Fruit fly (Drosophila melanogaster) whole organism, prepupa: ENCODE results near the gene CG17349.

ENCODE experiments used
- Blimp-1 ChIP-seq: fragments of 200-800 bp; sonication (Bioruptor generic); optimal IDR thresholded peaks from 3 replicates; lab custom pipeline; 2017; ENCODE audit warnings: missing biosample characterization, missing genetic modification characterization, mild to moderate bottlenecking, moderate library complexity, missing genetic modification reagents
- CG10631 ChIP-seq: fragments of 200-800 bp; sonication (Bioruptor generic); optimal IDR thresholded peaks from 2 replicates; lab custom pipeline; 2016; ENCODE audit warnings: missing biosample characterization, missing genetic modification characterization
- CG10669 ChIP-seq: fragments of 200-800 bp; sonication (Bioruptor generic); optimal IDR thresholded peaks from 3 replicates; lab custom pipeline; 2018; ENCODE audit warnings: missing biosample characterization, mild to moderate bottlenecking, missing genetic modification characterization, moderate library complexity
- CG15336 ChIP-seq: fragments of 200-800 bp; sonication (Bioruptor generic); IDR thresholded peaks from 2 replicates; pipeline ENCODE4 v1.3.6; 2022; ENCODE audit warnings: missing biosample characterization, missing genetic modification characterization
- CG1621 ChIP-seq: fragments of 200-800 bp; sonication (Bioruptor generic); optimal IDR thresholded peaks from 3 replicates; lab custom pipeline; 2018; ENCODE audit warnings: missing biosample characterization, mild to moderate bottlenecking, missing genetic modification characterization
- CG16779 ChIP-seq: fragments of 200-800 bp; sonication (Bioruptor generic); optimal IDR thresholded peaks from 3 replicates; lab custom pipeline; 2017; ENCODE audit warnings: missing biosample characterization, mild to moderate bottlenecking, missing genetic modification characterization
- CG3032 ChIP-seq: fragments of 200-800 bp; optimal IDR thresholded peaks from 2 replicates; lab custom pipeline; 2019; ENCODE audit warnings: missing biosample characterization, mild to moderate bottlenecking, missing genetic modification characterization, moderate library complexity
- CG34406 ChIP-seq: fragments of 200-800 bp; sonication (Bioruptor generic); optimal IDR thresholded peaks from 3 replicates; lab custom pipeline; 2016; ENCODE audit warnings: missing biosample characterization, missing genetic modification characterization
- CG6792 ChIP-seq: fragments of 200-800 bp; sonication (Bioruptor generic); optimal IDR thresholded peaks from 3 replicates; lab custom pipeline; 2016; ENCODE audit warnings: missing biosample characterization, missing genetic modification characterization
- CG6808 ChIP-seq: fragments of 200-800 bp; sonication (Bioruptor generic); optimal IDR thresholded peaks from 3 replicates; lab custom pipeline; 2017; ENCODE audit warnings: missing biosample characterization, missing genetic modification characterization, mild to moderate bottlenecking, moderate library complexity, missing genetic modification reagents
- CG6854 ChIP-seq: fragments of 200-800 bp; sonication (Bioruptor generic); optimal IDR thresholded peaks from 2 replicates; lab custom pipeline; 2017; ENCODE audit warnings: missing biosample characterization, mild to moderate bottlenecking, missing genetic modification characterization
- CG8119 ChIP-seq: fragments of 200-800 bp; sonication (Bioruptor generic); IDR thresholded peaks from 3 replicates; pipeline ENCODE4 v1.3.6; 2022; ENCODE audit warnings: missing biosample characterization, missing genetic modification characterization
- CG8319 ChIP-seq: fragments of 200-800 bp; sonication (Bioruptor generic); optimal IDR thresholded peaks from 3 replicates; lab custom pipeline; 2016; ENCODE audit warnings: missing biosample characterization, missing genetic modification characterization
- CG8632 ChIP-seq: fragments of 200-800 bp; sonication (Bioruptor generic); optimal IDR thresholded peaks from 3 replicates; lab custom pipeline; 2016; ENCODE audit warnings: missing biosample characterization, missing genetic modification characterization
- CG9139 ChIP-seq: fragments of 200-800 bp; sonication (Bioruptor generic); optimal IDR thresholded peaks from 3 replicates; lab custom pipeline; 2017; ENCODE audit warnings: missing biosample characterization, mild to moderate bottlenecking, missing genetic modification characterization
- Eip75B ChIP-seq: fragments of 200-800 bp; sonication (Bioruptor generic); optimal IDR thresholded peaks from 3 replicates; lab custom pipeline; 2016; ENCODE audit warnings: missing biosample characterization, missing genetic modification characterization
- Eip78C ChIP-seq: fragments of 200-800 bp; sonication (Bioruptor generic); peaks from one replicate; lab custom pipeline; 2016; ENCODE audit warnings: missing biosample characterization, missing genetic modification characterization
- Ets96B ChIP-seq: fragments of 200-800 bp; optimal IDR thresholded peaks from 2 replicates; lab custom pipeline; 2019; ENCODE audit warnings: missing biosample characterization, mild to moderate bottlenecking, missing genetic modification characterization, moderate library complexity
- Hr38 ChIP-seq: sonication (Bioruptor generic); optimal IDR thresholded peaks from 2 replicates; lab custom pipeline; 2016; ENCODE audit warnings: missing biosample characterization, missing genetic modification characterization
- Hr39 ChIP-seq: fragments of 200-800 bp; sonication (Bioruptor generic); optimal IDR thresholded peaks from 2 replicates; lab custom pipeline; 2016; ENCODE audit warnings: missing biosample characterization, missing genetic modification characterization
- Hr4 ChIP-seq: fragments of 200-800 bp; sonication (Bioruptor generic); optimal IDR thresholded peaks from 3 replicates; lab custom pipeline; 2016; ENCODE audit warnings: missing biosample characterization, missing genetic modification characterization
- Met ChIP-seq: fragments of 200-800 bp; sonication (Bioruptor generic); optimal IDR thresholded peaks from 3 replicates; lab custom pipeline; 2016; ENCODE audit warnings: missing biosample characterization, missing genetic modification characterization
- OdsH ChIP-seq: fragments of 200-800 bp; sonication (Bioruptor generic); optimal IDR thresholded peaks from 3 replicates; lab custom pipeline; 2016; ENCODE audit warnings: missing biosample characterization, missing genetic modification characterization
- Smox ChIP-seq: fragments of 200-800 bp; sonication (Bioruptor generic); optimal IDR thresholded peaks from 3 replicates; lab custom pipeline; 2016; ENCODE audit warnings: missing biosample characterization, missing genetic modification characterization
- Sox15 ChIP-seq: fragments of 200-800 bp; sonication (Bioruptor generic); optimal IDR thresholded peaks from 3 replicates; lab custom pipeline; 2016; ENCODE audit warnings: missing biosample characterization, missing genetic modification characterization
- achi ChIP-seq: fragments of 200-800 bp; sonication (Bioruptor generic); optimal IDR thresholded peaks from 3 replicates; lab custom pipeline; 2016; ENCODE audit warnings: missing biosample characterization, missing genetic modification characterization
- acj6 ChIP-seq: fragments of 200-800 bp; sonication (Bioruptor generic); optimal IDR thresholded peaks from 3 replicates; lab custom pipeline; 2016; ENCODE audit warnings: missing biosample characterization, missing genetic modification characterization
- esn ChIP-seq: fragments of 200-800 bp; sonication (Bioruptor generic); optimal IDR thresholded peaks from 2 replicates; lab custom pipeline; 2016; ENCODE audit warnings: missing biosample characterization, mild to moderate bottlenecking, missing genetic modification characterization, moderate library complexity
- fd59A ChIP-seq: fragments of 200-800 bp; sonication (Bioruptor generic); optimal IDR thresholded peaks from 2 replicates; lab custom pipeline; 2017; ENCODE audit warnings: missing biosample characterization, mild to moderate bottlenecking, missing genetic modification characterization, missing genetic modification reagents
- fkh ChIP-seq: fragments of 200-800 bp; sonication (Bioruptor generic); optimal IDR thresholded peaks from 3 replicates; lab custom pipeline; 2017; ENCODE audit warnings: missing biosample characterization, mild to moderate bottlenecking, missing genetic modification characterization, moderate library complexity
- lz ChIP-seq: fragments of 200-800 bp; sonication (Bioruptor generic); optimal IDR thresholded peaks from 3 replicates; lab custom pipeline; 2016; ENCODE audit warnings: missing biosample characterization, missing genetic modification characterization
- net ChIP-seq: fragments of 200-800 bp; sonication (Bioruptor generic); optimal IDR thresholded peaks from 3 replicates; lab custom pipeline; 2016; ENCODE audit warnings: missing biosample characterization, missing genetic modification characterization
- pdm3 ChIP-seq: fragments of 200-800 bp; sonication (Bioruptor generic); optimal IDR thresholded peaks from 3 replicates; lab custom pipeline; 2016; ENCODE audit warnings: missing biosample characterization, missing genetic modification characterization
- salr ChIP-seq, 2 experiments: fragments of 200-800 bp; sonication (Bioruptor generic); optimal IDR thresholded peaks; 3 replicates each; lab custom pipeline; 2016 to 2018; ENCODE audit warnings: missing biosample characterization in 2 of 2, missing genetic modification characterization in 2 of 2, mild to moderate bottlenecking in 1 of 2
- spab ChIP-seq: fragments of 200-800 bp; sonication (Bioruptor generic); optimal IDR thresholded peaks from 2 replicates; lab custom pipeline; 2017; ENCODE audit warnings: missing biosample characterization, mild to moderate bottlenecking, missing genetic modification characterization, missing genetic modification reagents
- ss ChIP-seq, 2 experiments: fragments of 200-800 bp; sonication (Bioruptor generic); optimal IDR thresholded peaks; 2 replicates in 1 of 2; 3 replicates in 1 of 2; lab custom pipeline; 2017 to 2018; ENCODE audit warnings: mild to moderate bottlenecking in 2 of 2, missing biosample characterization in 2 of 2, missing genetic modification characterization in 2 of 2, moderate library complexity in 1 of 2
- svp ChIP-seq: fragments of 200-800 bp; sonication (Bioruptor generic); peaks from one replicate; lab custom pipeline; 2016; ENCODE audit warnings: missing biosample characterization, missing genetic modification characterization
- topi ChIP-seq: fragments of 200-800 bp; sonication (Bioruptor generic); optimal IDR thresholded peaks from 3 replicates; lab custom pipeline; 2016; ENCODE audit warnings: missing biosample characterization, missing genetic modification characterization
- vri ChIP-seq: fragments of 200-800 bp; sonication (Bioruptor generic); optimal IDR thresholded peaks from 3 replicates; lab custom pipeline; 2016; ENCODE audit warnings: missing biosample characterization, mild to moderate bottlenecking, missing genetic modification characterization

The CG17349 gene

dm6 chr2L:19376145-19376544 is 5.9 kb downstream of the CG17349 start (continued):
- TF ChIP-seq fkh (GFP tag; lab: Kevin White, UChicago) = no peak
- TF ChIP-seq CG9139 (GFP tag; lab: Kevin White, UChicago) = no peak
- TF ChIP-seq vri (GFP tag; lab: Kevin White, UChicago) = no peak
- TF ChIP-seq spab (GFP tag; lab: Kevin White, UChicago) = peak; percentile 42
- peak; percentile 23 for TF ChIP-seq topi (GFP tag; lab: Kevin White, UChicago)
- peak; percentile 53 to 61 for TF ChIP-seq salr (GFP tag; optimal IDR thresholded peaks at IDR 0.05; lab: Kevin White, UChicago)
- TF ChIP-seq CG34406 (GFP tag; lab: Kevin White, UChicago) = peak; percentile 37
- no peak for TF ChIP-seq Blimp-1
- no peak for TF ChIP-seq CG6854 (GFP tag; lab: Kevin White, UChicago)
- TF ChIP-seq Hr38 (GFP tag; lab: Kevin White, UChicago) = no peak

- TF ChIP-seq Hr4 (GFP tag; lab: Kevin White, UChicago) (no peak), lz (GFP tag; lab: Kevin White, UChicago) (peak; percentile 7), ss (GFP tag; optimal IDR thresholded peaks at IDR 0.05; lab: Kevin White, UChicago) (peak; percentile 5 to 7), Sox15 (GFP tag; lab: Kevin White, UChicago) (no peak), CG1621 (tag; lab: Kevin White, UChicago) (peak; percentile 16), Eip75B (GFP tag; lab: Kevin White, UChicago) (peak; percentile 18), CG8319 (no peak), CG10669 (peak; percentile 45), CG34406 (GFP tag; lab: Kevin White, UChicago) (peak; percentile 0), Eip78C (peak; percentile 73), fkh (GFP tag; lab: Kevin White, UChicago) (no peak), CG8632 (no peak), CG10631 (GFP tag; lab: Kevin White, UChicago) (peak; percentile 26), acj6 (GFP tag; lab: Kevin White, UChicago) (peak; percentile 30), achi (peak; percentile 0), CG8119 (GFP tag; lab: Robert Waterston, UW) (0 out of 3 replicates have a peak, but pooled peaks have one; percentile 28), net (GFP tag; lab: Kevin White, UChicago) (peak; percentile 19), pdm3 (GFP tag; lab: Kevin White, UChicago) (peak; percentile 22), CG6792 (GFP tag; lab: Kevin White, UChicago) (peak; percentile 9), topi (GFP tag; lab: Kevin White, UChicago) (peak; percentile 25), OdsH (GFP tag; lab: Kevin White, UChicago) (peak; percentile 23), Met (GFP tag; lab: Kevin White, UChicago) (peak; percentile 37), Hr39 (GFP tag; lab: Kevin White, UChicago) (no peak), CG15336 (GFP tag; lab: Robert Waterston, UW) (no peak), Smox (peak; percentile 12), CG9139 (GFP tag; lab: Kevin White, UChicago) (no peak), fd59A (GFP tag; lab: Kevin White, UChicago) (peak; percentile 11), vri (GFP tag; lab: Kevin White, UChicago) (no peak), svp (GFP tag; lab: Kevin White, UChicago) (peak; percentile 76), CG16779 (no peak), CG6808 (GFP tag; lab: Kevin White, UChicago) (peak; percentile 12), spab (GFP tag; lab: Kevin White, UChicago) (peak; percentile 35), CG3032 (tag; lab: Kevin White, UChicago) (peak; percentile 50), esn (GFP tag; lab: Kevin White, UChicago) (peak; percentile 32), Hr38 (GFP tag; lab: Kevin White, UChicago) (no peak), Ets96B (tag; lab: Kevin White, UChicago) (peak; percentile 8)
- TF ChIP-seq, all 60 proteins: peak for 25
Measured at dm6 chr2L:19377129-19378083, 7.2 kb downstream of the CG17349 start.
